Worm (Caenorhabditis elegans): ENCODE results near the gene F10D2.10.

DNA sequence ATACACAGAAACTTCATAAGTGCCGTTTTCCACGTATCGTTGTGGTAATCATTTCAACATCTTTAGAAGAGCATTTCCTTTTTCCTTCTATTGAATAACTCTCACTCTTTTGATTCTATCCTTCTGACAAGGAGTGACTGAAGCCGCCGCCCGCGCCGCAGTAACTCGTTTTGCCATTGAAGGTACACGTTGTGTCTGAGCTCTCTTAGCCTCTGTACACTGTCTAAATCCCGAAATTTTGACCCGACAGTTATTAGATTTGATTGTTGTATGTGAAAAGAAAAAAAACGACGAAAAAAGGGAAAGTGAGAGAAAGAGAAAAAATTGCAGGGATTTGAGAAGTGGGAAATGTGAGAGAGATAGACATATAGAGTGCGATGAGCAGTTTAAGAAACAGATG, 44.7 kb downstream of the F10D2.10 start:
- TF ChIP-seq attf-6 (GFP tag; IDR thresholded peaks at IDR 0.05) = no peak
- no peak for TF ChIP-seq lir-1 (GFP tag; conservative IDR thresholded peaks at IDR 0.05)
- no peak for TF ChIP-seq F57A8.1 (GFP tag; optimal IDR thresholded peaks at IDR 0.05)
- no peak for TF ChIP-seq F49E8.2 (tag; optimal IDR thresholded peaks at IDR 0.05; ENCODE audit: insufficient read depth)
- TF ChIP-seq ceh-58 (GFP tag; IDR thresholded peaks at IDR 0.05) = no peak
- TF ChIP-seq Y53F4B.3 (GFP tag; IDR thresholded peaks at IDR 0.05) = no peak

All from whole organism, young adult.